Fruit fly (Drosophila melanogaster) whole organism, embryonic: ENCODE results near the gene CAH4.

Experiments
- B-H1 ChIP-seq: fragments of 200-800 bp; sonication (Bioruptor generic); IDR thresholded peaks from 3 replicates; pipeline ENCODE4 v1.3.6; 2022; ENCODE audit warnings: missing biosample characterization, missing genetic modification characterization
- CG11504 ChIP-seq: fragments of 200-800 bp; sonication (Bioruptor generic); optimal IDR thresholded peaks from 3 replicates; lab custom pipeline; 2019; ENCODE audit warnings: missing biosample characterization, mild to moderate bottlenecking, missing genetic modification characterization, moderate library complexity
- CG12071 ChIP-seq: fragments of 200-800 bp; sonication (Bioruptor generic); optimal IDR thresholded peaks from 3 replicates; lab custom pipeline; 2018; ENCODE audit warnings: missing biosample characterization, mild to moderate bottlenecking, missing genetic modification characterization
- CG12155 ChIP-seq: fragments of 200-800 bp; sonication (Bioruptor generic); optimal IDR thresholded peaks from 3 replicates; lab custom pipeline; 2016; ENCODE audit warnings: missing biosample characterization, missing genetic modification characterization
- CG13296 ChIP-seq: fragments of 200-800 bp; sonication (Bioruptor generic); optimal IDR thresholded peaks from 3 replicates; lab custom pipeline; 2018; ENCODE audit warnings: missing biosample characterization, mild to moderate bottlenecking, missing genetic modification characterization
- CG13424 ChIP-seq: fragments of 200-800 bp; sonication (Bioruptor generic); optimal IDR thresholded peaks from 2 replicates; lab custom pipeline; 2019; ENCODE audit warnings: missing biosample characterization, mild to moderate bottlenecking, missing genetic modification characterization, moderate library complexity
- CG1529 ChIP-seq: fragments of 200-800 bp; sonication (Bioruptor generic); optimal IDR thresholded peaks from 3 replicates; lab custom pipeline; 2018; ENCODE audit warnings: missing biosample characterization, missing genetic modification characterization
- CG15514 ChIP-seq: fragments of 200-800 bp; sonication (Bioruptor generic); optimal IDR thresholded peaks from 3 replicates; lab custom pipeline; 2017; ENCODE audit warnings: missing biosample characterization, missing genetic modification characterization, mild to moderate bottlenecking, moderate library complexity, missing genetic modification reagents
- CG18476 ChIP-seq: fragments of 200-800 bp; sonication (Bioruptor generic); optimal IDR thresholded peaks from 2 replicates; lab custom pipeline; 2016; ENCODE audit warnings: missing biosample characterization, mild to moderate bottlenecking, missing genetic modification characterization
- CG18599 ChIP-seq: fragments of 200-800 bp; sonication (Bioruptor generic); optimal IDR thresholded peaks from 3 replicates; lab custom pipeline; 2017; ENCODE audit warnings: missing biosample characterization, missing genetic modification characterization, mild to moderate bottlenecking, moderate library complexity, missing genetic modification reagents
- CG2116 ChIP-seq: fragments of 200-800 bp; sonication (Bioruptor generic); optimal IDR thresholded peaks from 3 replicates; lab custom pipeline; 2018; ENCODE audit warnings: missing biosample characterization, mild to moderate bottlenecking, missing genetic modification characterization
- CG2678 ChIP-seq: fragments of 200-800 bp; sonication (Bioruptor generic); optimal IDR thresholded peaks from 3 replicates; lab custom pipeline; 2019; ENCODE audit warnings: missing biosample characterization, mild to moderate bottlenecking, missing genetic modification characterization, moderate library complexity
- CG31365 ChIP-seq: fragments of 200-800 bp; sonication (Bioruptor generic); optimal IDR thresholded peaks from 2 replicates; lab custom pipeline; 2018; ENCODE audit warnings: missing biosample characterization, mild to moderate bottlenecking, missing genetic modification characterization
- CG3163 ChIP-seq: fragments of 200-800 bp; sonication (Bioruptor generic); optimal IDR thresholded peaks from 3 replicates; lab custom pipeline; 2016; ENCODE audit warnings: missing biosample characterization, missing genetic modification characterization
- CG32532 ChIP-seq: fragments of 200-800 bp; sonication (Bioruptor generic); IDR thresholded peaks from 2 replicates; pipeline ENCODE4 v1.3.6; 2022; ENCODE audit warnings: missing biosample characterization, missing genetic modification characterization
- CG34422 ChIP-seq: fragments of 200-800 bp; sonication (Bioruptor generic); IDR thresholded peaks from 3 replicates; pipeline ENCODE4 v1.3.6; 2022; ENCODE audit warnings: missing biosample characterization, missing genetic modification characterization
- CG4820 ChIP-seq: fragments of 200-800 bp; sonication (Bioruptor generic); optimal IDR thresholded peaks from 3 replicates; lab custom pipeline; 2016; ENCODE audit warnings: missing biosample characterization, missing genetic modification characterization
- CG6175 ChIP-seq: fragments of 200-800 bp; sonication (Bioruptor generic); IDR thresholded peaks from 3 replicates; pipeline ENCODE4 v1.3.6; 2022; ENCODE audit warnings: missing biosample characterization, missing genetic modification characterization
- CG6813 ChIP-seq: fragments of 200-800 bp; sonication (Bioruptor generic); optimal IDR thresholded peaks from 2 replicates; lab custom pipeline; 2017; ENCODE audit warnings: missing biosample characterization, missing genetic modification characterization, mild to moderate bottlenecking, moderate library complexity, missing genetic modification reagents
- CG7271 ChIP-seq: fragments of 200-800 bp; sonication (Bioruptor generic); optimal IDR thresholded peaks from 2 replicates; lab custom pipeline; 2018; ENCODE audit warnings: missing biosample characterization, mild to moderate bottlenecking, missing genetic modification characterization, moderate library complexity
- CG7745 ChIP-seq: fragments of 200-800 bp; sonication (Bioruptor generic); optimal IDR thresholded peaks from 2 replicates; lab custom pipeline; 2018; ENCODE audit warnings: missing biosample characterization, mild to moderate bottlenecking, missing genetic modification characterization, moderate library complexity
- D19A ChIP-seq: fragments of 200-800 bp; optimal IDR thresholded peaks from 3 replicates; lab custom pipeline; 2019; ENCODE audit warnings: missing biosample characterization, mild to moderate bottlenecking, missing genetic modification characterization, moderate library complexity
- Elba2 ChIP-seq: fragments of 200-800 bp; sonication (Bioruptor generic); optimal IDR thresholded peaks from 3 replicates; lab custom pipeline; 2016; ENCODE audit warnings: missing biosample characterization, missing genetic modification characterization
- Ets65A ChIP-seq: fragments of 200-800 bp; sonication (Bioruptor generic); peaks from one replicate; lab custom pipeline; 2016; ENCODE audit warnings: missing biosample characterization, missing genetic modification characterization
- HLH3B ChIP-seq: fragments of 200-800 bp; sonication (Bioruptor generic); IDR thresholded peaks from 2 replicates; pipeline ENCODE4 v1.3.6; 2022; ENCODE audit warnings: missing biosample characterization, missing genetic modification characterization
- Hmr ChIP-seq: fragments of 200-800 bp; sonication (Bioruptor generic); optimal IDR thresholded peaks from 3 replicates; lab custom pipeline; 2017; ENCODE audit warnings: mild to moderate bottlenecking, missing biosample characterization, missing genetic modification reagents, missing genetic modification characterization
- Hr39 ChIP-seq: fragments of >200 bp; optimal IDR thresholded peaks from 2 replicates; lab custom pipeline; 2017
- Hsf ChIP-seq: fragments of 200-800 bp; sonication (Bioruptor generic); optimal IDR thresholded peaks from 3 replicates; lab custom pipeline; 2016; ENCODE audit warnings: missing biosample characterization, missing genetic modification characterization
- Nf-YA ChIP-seq: fragments of 200-800 bp; sonication (Bioruptor generic); IDR thresholded peaks from 2 replicates; pipeline ENCODE4 v1.3.6; 2022; ENCODE audit warnings: missing biosample characterization, missing genetic modification characterization
- Oaz ChIP-seq: fragments of 200-800 bp; sonication (Bioruptor generic); IDR thresholded peaks from 2 replicates; pipeline ENCODE4 v1.3.6; 2022; ENCODE audit warnings: missing biosample characterization, missing genetic modification characterization
- Spps ChIP-seq: fragments of 200-800 bp; sonication (Bioruptor generic); optimal IDR thresholded peaks from 2 replicates; lab custom pipeline; 2018; ENCODE audit warnings: missing biosample characterization, mild to moderate bottlenecking, missing genetic modification characterization
- abd-A ChIP-seq: fragments of 200-800 bp; sonication (Bioruptor generic); optimal IDR thresholded peaks from 3 replicates; lab custom pipeline; 2019; ENCODE audit warnings: missing biosample characterization, mild to moderate bottlenecking, missing genetic modification characterization, moderate library complexity
- az2 ChIP-seq: fragments of 200-800 bp; sonication (Bioruptor generic); optimal IDR thresholded peaks from 3 replicates; lab custom pipeline; 2016; ENCODE audit warnings: missing biosample characterization, missing genetic modification characterization
- bsh ChIP-seq, 2 experiments: fragments of 200-800 bp; sonication (Bioruptor generic); optimal IDR thresholded peaks; 2 replicates each; lab custom pipeline; 2017 to 2018; ENCODE audit warnings: mild to moderate bottlenecking in 2 of 2, missing biosample characterization in 2 of 2, missing genetic modification characterization in 2 of 2, moderate library complexity in 1 of 2
- en ChIP-seq: fragments of 200-800 bp; sonication (Bioruptor generic); optimal IDR thresholded peaks from 2 replicates; lab custom pipeline; 2016; ENCODE audit warnings: missing biosample characterization, missing genetic modification characterization
- exex ChIP-seq: fragments of 200-800 bp; sonication (Bioruptor generic); optimal IDR thresholded peaks from 4 replicates; lab custom pipeline; 2018; ENCODE audit warnings: missing biosample characterization, mild to moderate bottlenecking, missing genetic modification characterization, moderate library complexity
- fd64A ChIP-seq: fragments of 200-800 bp; sonication (Bioruptor generic); optimal IDR thresholded peaks from 3 replicates; lab custom pipeline; 2018; ENCODE audit warnings: missing biosample characterization, mild to moderate bottlenecking, missing genetic modification characterization
- ham ChIP-seq: fragments of 200-800 bp; sonication (Bioruptor generic); IDR thresholded peaks from 2 replicates; pipeline ENCODE4 v1.3.6; 2022; ENCODE audit warnings: missing biosample characterization, missing genetic modification characterization
- hb ChIP-seq: fragments of 200-800 bp; sonication (Bioruptor generic); IDR thresholded peaks from 3 replicates; pipeline ENCODE4 v1.3.6; 2022; ENCODE audit warnings: missing biosample characterization, missing genetic modification characterization; ENCODE audit not compliant: partially characterized antibody
- maf-S ChIP-seq: fragments of 200-800 bp; sonication (Bioruptor generic); optimal IDR thresholded peaks from 2 replicates; lab custom pipeline; 2016; ENCODE audit warnings: missing biosample characterization, missing genetic modification characterization
- otp ChIP-seq: fragments of 200-800 bp; sonication (Bioruptor generic); IDR thresholded peaks from 3 replicates; pipeline ENCODE4, ENCODE4 v1.3.6; 2022; ENCODE audit warnings: missing biosample characterization, missing genetic modification characterization
- seq ChIP-seq: fragments of 200-800 bp; sonication (Bioruptor generic); IDR thresholded peaks from 2 replicates; pipeline ENCODE4 v1.3.6; 2022; ENCODE audit warnings: missing biosample characterization, missing genetic modification characterization
- so ChIP-seq: fragments of 200-800 bp; sonication (Bioruptor generic); IDR thresholded peaks from 3 replicates; pipeline ENCODE4 v1.3.6; 2022; ENCODE audit warnings: missing biosample characterization, missing genetic modification characterization
- sob ChIP-seq: fragments of 200-800 bp; sonication (Bioruptor generic); IDR thresholded peaks from 2 replicates; pipeline ENCODE4 v1.3.6; 2022; ENCODE audit warnings: missing biosample characterization, missing genetic modification characterization
- stc ChIP-seq: fragments of 200-800 bp; sonication (Bioruptor generic); IDR thresholded peaks from 2 replicates; pipeline ENCODE4 v1.3.6; 2022; ENCODE audit warnings: missing biosample characterization, missing genetic modification characterization
- stwl ChIP-seq: fragments of 200-800 bp; sonication (Bioruptor generic); optimal IDR thresholded peaks from 3 replicates; lab custom pipeline; 2018; ENCODE audit warnings: missing biosample characterization, mild to moderate bottlenecking, missing genetic modification characterization, moderate library complexity
- tio ChIP-seq: fragments of 200-800 bp; sonication (Bioruptor generic); optimal IDR thresholded peaks from 2 replicates; lab custom pipeline; 2017; ENCODE audit warnings: missing biosample characterization, missing genetic modification characterization, inconsistent platforms
- trem ChIP-seq: fragments of 200-800 bp; optimal IDR thresholded peaks from 3 replicates; lab custom pipeline; 2019; ENCODE audit warnings: missing biosample characterization, mild to moderate bottlenecking, missing genetic modification characterization, moderate library complexity
- vnd ChIP-seq: fragments of 200-800 bp; sonication (Bioruptor generic); IDR thresholded peaks from 3 replicates; pipeline ENCODE4 v1.3.6; 2022; ENCODE audit warnings: missing biosample characterization, missing genetic modification characterization; ENCODE audit not compliant: partially characterized antibody
- zfh1 ChIP-seq: fragments of 200-800 bp; sonication (Bioruptor generic); IDR thresholded peaks from 3 replicates; pipeline ENCODE4 v1.3.6; 2022; ENCODE audit warnings: missing biosample characterization, missing genetic modification characterization

The CAH4 gene

dm6 chr3R:24810844-24811625, 46.3 kb downstream of the CAH4 start (continued):
- TF ChIP-seq maf-S (peak; percentile 80), CG4820 (peak; percentile 84), abd-A (tag; lab: Kevin White, UChicago) (no peak), stc (peak; percentile 85), Oaz (peak; percentile 83), HLH3B (peak; percentile 89), CG12071 (peak; percentile 94), CG1529 (GFP tag; lab: Kevin White, UChicago) (peak; percentile 78), otp (GFP tag; lab: Robert Waterston, UW) (peak; percentile 85), CG7745 (no peak), B-H1 (GFP tag; lab: Robert Waterston, UW) (peak; percentile 87), Spps (tag; lab: Kevin White, UChicago) (peak; percentile 47), bsh (GFP tag; optimal IDR thresholded peaks at IDR 0.05; lab: Kevin White, UChicago) (peak; percentile 84 to 90), CG6175 (GFP tag; lab: Robert Waterston, UW) (peak; percentile 79; the same call in 2 of the 3 replicates), CG13424 (tag; lab: Kevin White, UChicago) (peak; percentile 90), CG2678 (tag; lab: Kevin White, UChicago) (peak; percentile 93), CG6813 (GFP tag; lab: Kevin White, UChicago) (peak; percentile 90), exex (tag; lab: Kevin White, UChicago) (peak; percentile 62), CG7271 (no peak), en (GFP tag; lab: Kevin White, UChicago) (peak; percentile 63), Hsf (GFP tag; lab: Kevin White, UChicago) (peak; percentile 88), Nf-YA (GFP tag; lab: Robert Waterston, UW) (peak; percentile 82), CG11504 (tag; lab: Kevin White, UChicago) (peak; percentile 91), Hmr (GFP tag; lab: Kevin White, UChicago) (peak; percentile 92), CG13296 (peak; percentile 91), CG31365 (tag; lab: Kevin White, UChicago) (peak; percentile 74), CG2116 (GFP tag; lab: Kevin White, UChicago) (peak; percentile 38), CG18476 (GFP tag; lab: Kevin White, UChicago) (peak; percentile 83), vnd (GFP tag; lab: Robert Waterston, UW) (no peak), az2 (GFP tag; lab: Kevin White, UChicago) (peak; percentile 87), CG3163 (GFP tag; lab: Kevin White, UChicago) (peak; percentile 61), trem (tag; lab: Kevin White, UChicago) (peak; percentile 27), hb (GFP tag; lab: Robert Waterston, UW) (no peak), Ets65A (peak; percentile 97), D19A (tag; lab: Kevin White, UChicago) (peak; percentile 83), fd64A (GFP tag; lab: Kevin White, UChicago) (peak; percentile 69), sob (peak; percentile 95), CG32532 (GFP tag; lab: Robert Waterston, UW) (peak; percentile 95), CG12155 (GFP tag; lab: Kevin White, UChicago) (peak; percentile 87), CG34422 (GFP tag; lab: Robert Waterston, UW) (peak; percentile 91), CG18599 (peak; percentile 93), tio (GFP tag; lab: Kevin White, UChicago) (peak; percentile 79), Elba2 (no peak), Hr39 (lab: Kevin White, UChicago) (no peak), CG15514 (GFP tag; lab: Kevin White, UChicago) (peak; percentile 82), ham (GFP tag; lab: Robert Waterston, UW) (no peak), zfh1 (GFP tag; lab: Robert Waterston, UW) (peak; percentile 87), seq (peak; percentile 92), stwl (tag; lab: Kevin White, UChicago) (no peak), so (GFP tag; lab: Robert Waterston, UW) (peak; percentile 88)
